Fruit fly (Drosophila melanogaster): ENCODE data around the gene CG11964.
A peak's percentile ranks its signal among the peaks of the same experiment; 100 is the strongest.

The CG11964 gene

dm6 chr3R:8954515-8955358, 9.9 kb upstream of the CG11964 start (continued):
- TF ChIP-seq Elba2 (GFP tag; optimal IDR thresholded peaks at IDR 0.05), result no peak
- no peak for TF ChIP-seq ERR (GFP tag; optimal IDR thresholded peaks at IDR 0.05)
- no peak for TF ChIP-seq CG3838 (GFP tag; optimal IDR thresholded peaks at IDR 0.05)
- TF ChIP-seq CG8478 (optimal IDR thresholded peaks at IDR 0.05), result no peak
- peak; percentile 75 for TF ChIP-seq fd96Cb (tag; optimal IDR thresholded peaks at IDR 0.05)
- no peak for TF ChIP-seq al (GFP tag; IDR thresholded peaks at IDR 0.05)
- no peak for TF ChIP-seq Doc3 (GFP tag; IDR thresholded peaks at IDR 0.05; ENCODE audit: partially characterized antibody)
- peak; percentile 37; the same call in 1 of the 2 replicates for TF ChIP-seq sisA (GFP tag; IDR thresholded peaks at IDR 0.05)
- no peak for TF ChIP-seq jumu (GFP tag; optimal IDR thresholded peaks at IDR 0.05)
- peak; percentile 72 for TF ChIP-seq unpg (GFP tag; optimal IDR thresholded peaks at IDR 0.05)
- TF ChIP-seq Hsf (GFP tag; optimal IDR thresholded peaks at IDR 0.05), result no peak
- no peak for TF ChIP-seq CG9932 (GFP tag; IDR thresholded peaks at IDR 0.05)
- TF ChIP-seq ci (GFP tag; IDR thresholded peaks at IDR 0.05), result peak; percentile 45; the same call in 1 of the 3 replicates
- TF ChIP-seq CG2202 (tag; optimal IDR thresholded peaks at IDR 0.05), result peak; percentile 56
- TF ChIP-seq CG12391 (tag; optimal IDR thresholded peaks at IDR 0.05), result peak; percentile 77
- no peak for TF ChIP-seq Camta (GFP tag; optimal IDR thresholded peaks at IDR 0.05)
- peak; percentile 22 for TF ChIP-seq CG3065 (GFP tag; optimal IDR thresholded peaks at IDR 0.05)
- TF ChIP-seq Asciz (GFP tag; optimal IDR thresholded peaks at IDR 0.05), result peak; percentile 80
- peak; percentile 31 for TF ChIP-seq CG4820 (GFP tag; optimal IDR thresholded peaks at IDR 0.05)
- TF ChIP-seq NC2β (GFP tag; optimal IDR thresholded peaks at IDR 0.05), result no peak
- peak; percentile 57 for TF ChIP-seq CG15269 (tag; optimal IDR thresholded peaks at IDR 0.05)
- no peak for TF ChIP-seq z (GFP tag; IDR thresholded peaks at IDR 0.05)
- peak; percentile 7 for TF ChIP-seq CG4328 (GFP tag; optimal IDR thresholded peaks at IDR 0.05)
- TF ChIP-seq dysf (GFP tag; IDR thresholded peaks at IDR 0.05), result peak; percentile 34; the same call in 1 of the 3 replicates
- TF ChIP-seq vvl (GFP tag; IDR thresholded peaks at IDR 0.05), result peak; percentile 74
- TF ChIP-seq CG2875 (GFP tag; optimal IDR thresholded peaks at IDR 0.05), result peak; percentile 4
- TF ChIP-seq lab (GFP tag; optimal IDR thresholded peaks at IDR 0.05), result peak; percentile 40
- no peak for TF ChIP-seq Stat92E (GFP tag; optimal IDR thresholded peaks at IDR 0.05)
- no peak for TF ChIP-seq Adf1 (GFP tag; IDR thresholded peaks at IDR 0.05)
- peak; percentile 89 for TF ChIP-seq kni (GFP tag; optimal IDR thresholded peaks at IDR 0.05)
- no peak for TF ChIP-seq zen2 (GFP tag; IDR thresholded peaks at IDR 0.05; ENCODE audit: partially characterized antibody)
- TF ChIP-seq CG18262 (tag; optimal IDR thresholded peaks at IDR 0.05), result peak; percentile 88
- TF ChIP-seq crol (GFP tag; IDR thresholded peaks at IDR 0.05), result no peak
- peak; percentile 64 for TF ChIP-seq CG7556 (GFP tag; optimal IDR thresholded peaks at IDR 0.05)
- no peak for TF ChIP-seq CG16815 (GFP tag; optimal IDR thresholded peaks at IDR 0.05)
- TF ChIP-seq pfk (GFP tag; optimal IDR thresholded peaks at IDR 0.05), result no peak
- no peak for TF ChIP-seq CG10565 (GFP tag; optimal IDR thresholded peaks at IDR 0.05)
- peak; percentile 60 for TF ChIP-seq CG33557 (GFP tag; optimal IDR thresholded peaks at IDR 0.05)
- TF ChIP-seq tgo (GFP tag; IDR thresholded peaks at IDR 0.05), result peak; percentile 78
- TF ChIP-seq CG12942 (GFP tag; optimal IDR thresholded peaks at IDR 0.05), result peak; percentile 17
- TF ChIP-seq peb (GFP tag; IDR thresholded peaks at IDR 0.05), result no peak
- no peak for TF ChIP-seq sc (optimal IDR thresholded peaks at IDR 0.05)
- peak; percentile 40 for TF ChIP-seq sc (GFP tag; optimal IDR thresholded peaks at IDR 0.05)
- no peak for TF ChIP-seq CG2129 (GFP tag; IDR thresholded peaks at IDR 0.05; ENCODE audit: partially characterized antibody)
- TF ChIP-seq CG6813 (GFP tag; optimal IDR thresholded peaks at IDR 0.05), result no peak
- TF ChIP-seq onecut (GFP tag; IDR thresholded peaks at IDR 0.05), result peak; percentile 86
- TF ChIP-seq tup (GFP tag; optimal IDR thresholded peaks at IDR 0.05), result no peak
- TF ChIP-seq nau (GFP tag; optimal IDR thresholded peaks at IDR 0.05), result no peak
- TF ChIP-seq odd (GFP tag; optimal IDR thresholded peaks at IDR 0.05), result peak; percentile 1

All from whole organism, embryonic.